Worm (Caenorhabditis elegans) whole organism, late embryonic: ENCODE data around the gene nas-8.

ENCODE experiments used
- hlh-6 ChIP-seq: sonication (generic microtip); optimal IDR thresholded peaks from 2 replicates; lab custom pipeline; 2016; ENCODE audit warnings: missing genotype, missing genetic modification characterization, missing compliant biosample characterization
- nhr-11 ChIP-seq: fragments of 150-350 bp; optimal IDR thresholded peaks from 2 replicates; lab custom pipeline; 2014; ENCODE audit warnings: missing biosample characterization, missing genetic modification characterization
- pag-3 ChIP-seq: sonication (generic microtip); optimal IDR thresholded peaks from 2 replicates; lab custom pipeline; 2016; ENCODE audit warnings: missing compliant biosample characterization, missing genetic modification characterization, borderline replicate concordance
- tbx-2 ChIP-seq: sonication (generic microtip); optimal IDR thresholded peaks from 2 replicates; lab custom pipeline; 2016; ENCODE audit warnings: missing genetic modification characterization, missing compliant biosample characterization
- unc-3 ChIP-seq, 2 experiments: fragments of 200-800 bp in 1 of 2; sonication (Bioruptor generic) in 1 of 2; sonication (generic microtip) in 1 of 2; conservative IDR thresholded peaks in 1 of 2; optimal IDR thresholded peaks in 1 of 2; 2 replicates each; pipeline versions ENCODE4 v1.3.6 to Lab custom; 2016 to 2022; ENCODE audit warnings: missing compliant biosample characterization in 2 of 2, missing genetic modification characterization in 2 of 2, missing genetic modification reagents in 1 of 2

- no peak for TF ChIP-seq pag-3
- TF ChIP-seq unc-3 (GFP tag; conservative IDR thresholded peaks at IDR 0.05; lab: Robert Waterston, UW): no peak; the same call in 1 of the 2 replicates
- no peak for TF ChIP-seq unc-3 (tag; optimal IDR thresholded peaks at IDR 0.05; lab: Kevin White, UChicago)
- no peak for TF ChIP-seq hlh-6
- no peak for TF ChIP-seq nhr-11 (tag; lab: Kevin White, UChicago)
- TF ChIP-seq tbx-2 (tag; lab: Kevin White, UChicago): no peak
These were observed 34.4 kb downstream of the nas-8 start, which contains the start of gene C34D4.4 for ce11 chrIV:7149020-7149601.
